Fruit fly (Drosophila melanogaster) whole organism, pupa: Measurements from ENCODE around the gene CG6867.

Experiments used
- CG10348 ChIP-seq: fragments of 200-800 bp; sonication (Bioruptor generic); IDR thresholded peaks from 2 replicates; pipeline ENCODE4 v1.3.6; 2022; ENCODE audit warnings: missing biosample characterization, missing genetic modification characterization
- CG12605 ChIP-seq: fragments of 200-800 bp; sonication (Bioruptor generic); IDR thresholded peaks from 2 replicates; pipeline ENCODE4 v1.3.6; 2022; ENCODE audit warnings: missing biosample characterization, missing genetic modification characterization
- CG15710 ChIP-seq: fragments of 200-800 bp; sonication (Bioruptor generic); optimal IDR thresholded peaks from 2 replicates; lab custom pipeline; 2018; ENCODE audit warnings: missing biosample characterization, mild to moderate bottlenecking, missing genetic modification characterization, moderate library complexity
- CG32121 ChIP-seq: fragments of 200-800 bp; sonication (Bioruptor generic); IDR thresholded peaks from 2 replicates; pipeline ENCODE4 v1.3.6; 2022; ENCODE audit warnings: missing biosample characterization, missing genetic modification characterization
- CG34367 ChIP-seq: fragments of 200-800 bp; sonication (Bioruptor generic); optimal IDR thresholded peaks from 2 replicates; lab custom pipeline; 2018; ENCODE audit warnings: missing biosample characterization, mild to moderate bottlenecking, missing genetic modification characterization
- CG8159 ChIP-seq: fragments of 200-800 bp; sonication (Bioruptor generic); optimal IDR thresholded peaks from 3 replicates; lab custom pipeline; 2018; ENCODE audit warnings: missing biosample characterization, mild to moderate bottlenecking, missing genetic modification characterization, moderate library complexity
- EcR ChIP-seq: fragments of 200-800 bp; sonication (Bioruptor generic); optimal IDR thresholded peaks from 3 replicates; lab custom pipeline; 2019; ENCODE audit warnings: missing biosample characterization, missing genetic modification characterization, mild to moderate bottlenecking, moderate library complexity, missing genetic modification reagents
- Pif1A ChIP-seq: fragments of 200-800 bp; sonication (Bioruptor generic); optimal IDR thresholded peaks from 3 replicates; lab custom pipeline; 2016; ENCODE audit warnings: missing biosample characterization, missing genetic modification characterization
- Pif1B ChIP-seq: fragments of 200-800 bp; sonication (Bioruptor generic); optimal IDR thresholded peaks from 3 replicates; lab custom pipeline; 2016; ENCODE audit warnings: missing biosample characterization, missing genetic modification characterization

DNA sequence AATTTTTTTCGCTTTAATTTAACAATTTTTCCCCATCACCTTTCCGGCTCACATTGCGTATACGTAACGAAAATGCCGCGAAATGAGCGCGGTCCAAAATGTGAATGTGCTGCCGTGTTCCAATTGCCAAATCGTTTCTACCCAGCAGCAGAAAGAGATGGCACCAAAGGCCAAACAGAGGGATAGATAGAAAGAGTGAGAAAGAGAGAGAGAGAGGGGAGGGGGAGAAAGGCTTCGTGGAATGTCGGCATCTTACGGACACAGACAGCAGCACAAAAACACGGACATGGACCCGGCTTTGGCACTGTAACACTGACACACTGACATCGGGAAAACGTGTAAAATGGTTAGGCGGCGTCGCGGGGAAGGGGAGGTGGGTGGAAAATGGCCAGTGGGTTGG lies 28.1 kb upstream of the CG6867 start:
- TF ChIP-seq CG15710: no peak
- no peak for TF ChIP-seq Pif1A (GFP tag; lab: Kevin White, UChicago)
- no peak for TF ChIP-seq CG12605 (GFP tag; lab: Robert Waterston, UW)
- TF ChIP-seq CG10348: no peak
- TF ChIP-seq CG32121 (GFP tag; lab: Robert Waterston, UW): no peak
- TF ChIP-seq CG8159 (tag; lab: Kevin White, UChicago): no peak
- TF ChIP-seq Pif1B (GFP tag; lab: Kevin White, UChicago): no peak
- TF ChIP-seq EcR: no peak
- TF ChIP-seq CG34367: no peak
